Fruit fly (Drosophila melanogaster) whole organism, embryonic: ENCODE measurements around the gene Grip75.
A peak's percentile ranks its signal among the peaks of the same experiment; 100 is the strongest.

Experiments used
- Adf1 ChIP-seq: fragments of 200-800 bp; sonication (Bioruptor generic); IDR thresholded peaks from 2 replicates; pipeline ENCODE4 v1.3.6; 2022; ENCODE audit warnings: missing biosample characterization, missing genetic modification characterization
- Blimp-1 ChIP-seq: fragments of 200-800 bp; sonication (Bioruptor generic); optimal IDR thresholded peaks from 3 replicates; lab custom pipeline; 2018; ENCODE audit warnings: missing biosample characterization, missing genetic modification characterization, mild to moderate bottlenecking, moderate library complexity, missing genetic modification reagents
- BtbVII ChIP-seq: fragments of 200-800 bp; sonication (Bioruptor generic); optimal IDR thresholded peaks from 3 replicates; lab custom pipeline; 2017; ENCODE audit warnings: missing biosample characterization, mild to moderate bottlenecking, missing genetic modification characterization
- Bteb2 ChIP-seq: fragments of 200-800 bp; sonication (Bioruptor generic); optimal IDR thresholded peaks from 2 replicates; lab custom pipeline; 2016; ENCODE audit warnings: missing biosample characterization, missing genetic modification characterization
- CG1233 ChIP-seq: fragments of 200-800 bp; sonication (Bioruptor generic); optimal IDR thresholded peaks from 4 replicates; lab custom pipeline; 2018; ENCODE audit warnings: missing biosample characterization, mild to moderate bottlenecking, missing genetic modification characterization
- CG12769 ChIP-seq: fragments of 200-800 bp; sonication (Bioruptor generic); optimal IDR thresholded peaks from 2 replicates; lab custom pipeline; 2019; ENCODE audit warnings: missing biosample characterization, mild to moderate bottlenecking, missing genetic modification characterization, moderate library complexity
- CG13424 ChIP-seq: fragments of 200-800 bp; sonication (Bioruptor generic); optimal IDR thresholded peaks from 2 replicates; lab custom pipeline; 2019; ENCODE audit warnings: missing biosample characterization, mild to moderate bottlenecking, missing genetic modification characterization, moderate library complexity
- CG14014 ChIP-seq: fragments of 200-800 bp; sonication (Bioruptor generic); IDR thresholded peaks from 2 replicates; pipeline ENCODE4 v1.3.6; 2022; ENCODE audit warnings: missing biosample characterization, missing genetic modification characterization
- CG17186 ChIP-seq: fragments of 200-800 bp; sonication (Bioruptor generic); optimal IDR thresholded peaks from 3 replicates; lab custom pipeline; 2017; ENCODE audit warnings: missing biosample characterization, missing genetic modification reagents, missing genetic modification characterization
- CG18476 ChIP-seq: fragments of 200-800 bp; sonication (Bioruptor generic); optimal IDR thresholded peaks from 2 replicates; lab custom pipeline; 2016; ENCODE audit warnings: missing biosample characterization, mild to moderate bottlenecking, missing genetic modification characterization
- Ets65A ChIP-seq: fragments of 200-800 bp; sonication (Bioruptor generic); peaks from one replicate; lab custom pipeline; 2016; ENCODE audit warnings: missing biosample characterization, missing genetic modification characterization
- Fer2 ChIP-seq: fragments of 200-800 bp; sonication (Bioruptor generic); optimal IDR thresholded peaks from 2 replicates; lab custom pipeline; 2018; ENCODE audit warnings: missing biosample characterization, mild to moderate bottlenecking, missing genetic modification characterization, moderate library complexity
- H2.0 ChIP-seq: fragments of 200-800 bp; sonication (Bioruptor generic); IDR thresholded peaks from 2 replicates; pipeline ENCODE4 v1.3.6; 2022; ENCODE audit warnings: missing biosample characterization, missing genetic modification characterization
- Hr39 ChIP-seq: fragments of >200 bp; optimal IDR thresholded peaks from 2 replicates; lab custom pipeline; 2017
- Hsf ChIP-seq: fragments of 200-800 bp; sonication (Bioruptor generic); optimal IDR thresholded peaks from 3 replicates; lab custom pipeline; 2016; ENCODE audit warnings: missing biosample characterization, missing genetic modification characterization
- Med ChIP-seq: fragments of 200-800 bp; sonication (Bioruptor generic); peaks from one replicate; lab custom pipeline; 2016; ENCODE audit warnings: missing biosample characterization, missing genetic modification characterization, mild to moderate bottlenecking, inconsistent platforms, moderate library complexity
- Mrtf ChIP-seq: fragments of 200-800 bp; sonication (Bioruptor generic); IDR thresholded peaks from 3 replicates; pipeline ENCODE4 v1.3.6; 2022; ENCODE audit warnings: missing biosample characterization, missing genetic modification characterization
- Nf-YB ChIP-seq: fragments of 200-800 bp; sonication (Bioruptor generic); optimal IDR thresholded peaks from 3 replicates; lab custom pipeline; 2019; ENCODE audit warnings: missing biosample characterization, mild to moderate bottlenecking, missing genetic modification characterization, moderate library complexity
- NfI ChIP-seq: fragments of 200-800 bp; sonication (Bioruptor generic); optimal IDR thresholded peaks from 3 replicates; lab custom pipeline; 2018; ENCODE audit warnings: missing biosample characterization, mild to moderate bottlenecking, missing genetic modification characterization, moderate library complexity
- Pdp1 ChIP-seq, 2 experiments: fragments of 200-800 bp; sonication (Bioruptor generic); optimal IDR thresholded peaks; 3 replicates each; lab custom pipeline; 2016; ENCODE audit warnings: missing biosample characterization in 2 of 2, missing genetic modification characterization in 2 of 2, mild to moderate bottlenecking in 1 of 2, moderate library complexity in 1 of 2
- Sox102F ChIP-seq: fragments of 200-800 bp; sonication (Bioruptor generic); optimal IDR thresholded peaks from 2 replicates; lab custom pipeline; 2018; ENCODE audit warnings: missing biosample characterization, mild to moderate bottlenecking, missing genetic modification characterization, moderate library complexity
- Usf ChIP-seq: fragments of 200-800 bp; sonication (Bioruptor generic); optimal IDR thresholded peaks from 2 replicates; lab custom pipeline; 2017; ENCODE audit warnings: missing genotype, missing biosample characterization, missing genetic modification characterization
- abd-A ChIP-seq: fragments of 200-800 bp; sonication (Bioruptor generic); optimal IDR thresholded peaks from 3 replicates; lab custom pipeline; 2019; ENCODE audit warnings: missing biosample characterization, mild to moderate bottlenecking, missing genetic modification characterization, moderate library complexity
- cad ChIP-seq: fragments of >200 bp; optimal IDR thresholded peaks from 2 replicates; lab custom pipeline; 2017; ENCODE audit warnings: missing biosample characterization, missing genetic modification characterization
- cas ChIP-seq: fragments of 200-800 bp; sonication (Bioruptor generic); IDR thresholded peaks from 2 replicates; pipeline ENCODE4 v1.3.6; 2022; ENCODE audit warnings: missing biosample characterization, missing genetic modification characterization
- chinmo ChIP-seq: fragments of 200-800 bp; sonication (Bioruptor generic); IDR thresholded peaks from 4 replicates; pipeline ENCODE4 v1.3.6; 2022; ENCODE audit warnings: missing biosample characterization, missing genetic modification characterization; ENCODE audit not compliant: partially characterized antibody
- ci ChIP-seq: fragments of 200-800 bp; sonication (Bioruptor generic); IDR thresholded peaks from 3 replicates; pipeline ENCODE4 v1.3.6; 2022; ENCODE audit warnings: missing biosample characterization, missing genetic modification characterization
- croc ChIP-seq: fragments of 200-800 bp; sonication (Bioruptor generic); conservative IDR thresholded peaks from 3 replicates; pipeline ENCODE4 v1.3.6; 2022; ENCODE audit warnings: missing biosample characterization, missing genetic modification characterization
- crol ChIP-seq: fragments of 200-800 bp; sonication (Bioruptor generic); IDR thresholded peaks from 2 replicates; pipeline ENCODE4 v1.3.6; 2022; ENCODE audit warnings: missing biosample characterization, missing genetic modification characterization
- cwo ChIP-seq: fragments of 200-800 bp; sonication (Bioruptor generic); optimal IDR thresholded peaks from 3 replicates; lab custom pipeline; 2017; ENCODE audit warnings: missing biosample characterization, missing genetic modification characterization, mild to moderate bottlenecking, moderate library complexity, missing genetic modification reagents
- ftz-f1 ChIP-seq: fragments of 200-800 bp; sonication (Bioruptor generic); optimal IDR thresholded peaks from 2 replicates; lab custom pipeline; 2016; ENCODE audit warnings: missing biosample characterization, missing genetic modification characterization
- gro ChIP-seq: fragments of 200-800 bp; sonication (Bioruptor generic); optimal IDR thresholded peaks from 2 replicates; lab custom pipeline; 2016; ENCODE audit warnings: missing biosample characterization, missing genetic modification characterization
- gt ChIP-seq: fragments of 200-800 bp; sonication (Bioruptor generic); IDR thresholded peaks from 2 replicates; pipeline ENCODE4 v1.3.6; 2022; ENCODE audit warnings: missing biosample characterization, missing genetic modification characterization
- inv ChIP-seq: fragments of 200-800 bp; sonication (Bioruptor generic); IDR thresholded peaks from 2 replicates; pipeline ENCODE4 v1.3.6; 2022; ENCODE audit warnings: missing biosample characterization, missing genetic modification characterization; ENCODE audit not compliant: partially characterized antibody
- ken ChIP-seq: fragments of 200-800 bp; sonication (Bioruptor generic); IDR thresholded peaks from 3 replicates; pipeline ENCODE4 v1.3.6; 2022; ENCODE audit warnings: missing biosample characterization, missing genetic modification characterization
- maf-S ChIP-seq: fragments of 200-800 bp; sonication (Bioruptor generic); optimal IDR thresholded peaks from 2 replicates; lab custom pipeline; 2016; ENCODE audit warnings: missing biosample characterization, missing genetic modification characterization
- pho ChIP-seq: fragments of 200-800 bp; sonication (Bioruptor generic); optimal IDR thresholded peaks from 2 replicates; lab custom pipeline; 2016; ENCODE audit warnings: missing biosample characterization, missing genetic modification characterization
- repo ChIP-seq: fragments of 200-800 bp; sonication (Bioruptor generic); optimal IDR thresholded peaks from 2 replicates; lab custom pipeline; 2016; ENCODE audit warnings: missing biosample characterization, missing genetic modification characterization
- sc ChIP-seq, 3 experiments: fragments of >200 bp in 2 of 3; fragments of 200-800 bp in 1 of 3; sonication (Bioruptor generic) in 1 of 3; optimal IDR thresholded peaks; 2 replicates in 2 of 3; 3 replicates in 1 of 3; lab custom pipeline; 2017; ENCODE audit warnings: mild to moderate bottlenecking in 1 of 3, missing biosample characterization in 1 of 3, missing genetic modification characterization in 1 of 3, missing genetic modification reagents in 1 of 3
- shn ChIP-seq: fragments of 200-800 bp; sonication (Bioruptor generic); optimal IDR thresholded peaks from 3 replicates; lab custom pipeline; 2016; ENCODE audit warnings: missing biosample characterization, missing genetic modification characterization
- sima ChIP-seq: fragments of 200-800 bp; sonication (Bioruptor generic); optimal IDR thresholded peaks from 2 replicates; lab custom pipeline; 2016; ENCODE audit warnings: missing biosample characterization, missing genetic modification characterization
- sr ChIP-seq: fragments of 200-800 bp; sonication (Bioruptor generic); IDR thresholded peaks from 3 replicates; pipeline ENCODE4 v1.3.6; 2022; ENCODE audit warnings: missing biosample characterization, missing genetic modification characterization
- sug ChIP-seq: fragments of 200-800 bp; optimal IDR thresholded peaks from 2 replicates; lab custom pipeline; 2019; ENCODE audit warnings: missing biosample characterization, mild to moderate bottlenecking, missing genetic modification characterization, moderate library complexity
- tll ChIP-seq, 2 experiments: fragments of 200-800 bp in 1 of 2; fragments of >200 bp in 1 of 2; sonication (Bioruptor generic) in 1 of 2; optimal IDR thresholded peaks; 2 replicates each; lab custom pipeline; 2017 to 2019; ENCODE audit warnings: missing biosample characterization in 2 of 2, missing genetic modification characterization in 2 of 2, mild to moderate bottlenecking in 1 of 2, moderate library complexity in 1 of 2
- tna ChIP-seq: fragments of 200-800 bp; sonication (Bioruptor generic); IDR thresholded peaks from 2 replicates; pipeline ENCODE4 v1.3.6; 2022; ENCODE audit warnings: missing biosample characterization, missing genetic modification characterization; ENCODE audit not compliant: partially characterized antibody
- wek ChIP-seq: fragments of 200-800 bp; sonication (Bioruptor generic); optimal IDR thresholded peaks from 3 replicates; lab custom pipeline; 2018; ENCODE audit warnings: missing biosample characterization, mild to moderate bottlenecking, missing genetic modification characterization, moderate library complexity
- zen ChIP-seq: fragments of 200-800 bp; sonication (Bioruptor generic); optimal IDR thresholded peaks from 3 replicates; lab custom pipeline; 2018; ENCODE audit warnings: missing biosample characterization, mild to moderate bottlenecking, missing genetic modification characterization, moderate library complexity
- zfh1 ChIP-seq: fragments of 200-800 bp; sonication (Bioruptor generic); IDR thresholded peaks from 3 replicates; pipeline ENCODE4 v1.3.6; 2022; ENCODE audit warnings: missing biosample characterization, missing genetic modification characterization

The Grip75 gene

DNA sequence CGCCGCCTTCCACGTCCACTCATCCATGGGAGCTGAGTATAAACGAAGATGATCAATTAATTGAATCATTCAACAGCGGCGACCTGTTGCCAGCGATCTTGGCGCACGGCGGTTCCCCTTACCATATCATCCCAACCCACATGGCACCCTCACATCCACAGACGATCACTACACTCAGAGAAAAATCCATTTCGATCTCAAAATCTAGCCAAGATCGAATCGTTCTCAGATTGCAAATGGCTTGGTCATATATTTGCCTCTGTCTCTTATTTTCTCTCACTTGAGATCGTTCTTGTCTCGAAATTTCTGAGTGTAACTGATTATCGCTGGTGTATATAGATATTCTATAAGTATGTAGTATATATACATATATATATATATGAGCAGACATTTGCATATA is 14.7 kb upstream of the Grip75 start (continued):
- TF ChIP-seq pho (GFP tag; lab: Kevin White, UChicago) (peak; percentile 6), H2.0 (GFP tag; lab: Robert Waterston, UW) (peak; percentile 60), sug (peak; percentile 26), Hsf (GFP tag; lab: Kevin White, UChicago) (no peak), ken (GFP tag; lab: Robert Waterston, UW) (peak; percentile 55; the same call in 1 of the 3 replicates), Nf-YB (GFP tag; lab: Kevin White, UChicago) (no peak), shn (GFP tag; lab: Kevin White, UChicago) (no peak), Bteb2 (GFP tag; lab: Kevin White, UChicago) (no peak), Fer2 (tag; lab: Kevin White, UChicago) (peak; percentile 25), wek (GFP tag; lab: Kevin White, UChicago) (no peak)
- TF ChIP-seq, all 482 proteins: peak for 231

DNA sequence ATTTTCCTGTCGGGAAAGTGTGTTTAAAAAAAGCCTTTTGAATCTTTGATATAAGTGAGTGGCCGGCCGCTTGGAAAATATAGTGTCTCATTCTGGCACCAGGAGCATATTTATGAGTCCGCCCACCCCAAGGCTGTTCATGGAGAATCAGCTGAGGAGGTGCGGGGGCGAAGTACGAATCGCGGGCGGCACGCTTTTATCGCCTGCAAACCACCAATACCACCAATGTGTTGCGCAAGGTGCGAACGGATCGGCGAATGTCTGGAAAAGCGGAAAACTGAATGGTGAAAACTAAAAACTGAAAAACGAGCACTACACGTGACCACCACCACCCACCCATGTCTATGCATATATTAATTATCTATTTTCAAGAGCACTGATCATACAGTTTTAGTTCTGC is 14.1 kb upstream of the Grip75 start:
- TF ChIP-seq CG17186 (no peak), Pdp1 (GFP tag; optimal IDR thresholded peaks at IDR 0.05; lab: Kevin White, UChicago) (peak in 1 of 2 experiments; percentile 87), croc (GFP tag; lab: Robert Waterston, UW) (no peak), ftz-f1 (GFP tag; lab: Kevin White, UChicago) (peak; percentile 69), CG12769 (tag; lab: Kevin White, UChicago) (peak; percentile 76), sc (optimal IDR thresholded peaks at IDR 0.05; lab: Kevin White, UChicago) (no peak), sc (GFP tag; optimal IDR thresholded peaks at IDR 0.05; lab: Kevin White, UChicago) (no peak), gt (GFP tag; lab: Robert Waterston, UW) (no peak), cwo (GFP tag; lab: Kevin White, UChicago) (peak; percentile 96), Sox102F (GFP tag; lab: Kevin White, UChicago) (no peak), Hr39 (lab: Kevin White, UChicago) (no peak), maf-S (GFP tag; lab: Kevin White, UChicago) (no peak), inv (GFP tag; lab: Robert Waterston, UW) (no peak), crol (GFP tag; lab: Robert Waterston, UW) (peak; percentile 65; the same call in 1 of the 2 replicates), abd-A (peak; percentile 13), Med (GFP tag; lab: Kevin White, UChicago) (peak; percentile 39), BtbVII (GFP tag; lab: Kevin White, UChicago) (no peak), NfI (GFP tag; lab: Kevin White, UChicago) (no peak), Ets65A (GFP tag; lab: Kevin White, UChicago) (no peak), sr (GFP tag; lab: Robert Waterston, UW) (peak; percentile 98), zfh1 (GFP tag; lab: Robert Waterston, UW) (0 out of 3 replicates have a peak, but pooled peaks have one; percentile 18), chinmo (GFP tag; lab: Robert Waterston, UW) (0 out of 4 replicates have a peak, but pooled peaks have one; percentile 36)

dm6 chr2L:10470211-10470610 is 12.9 kb upstream of the Grip75 start:
- no peak for TF ChIP-seq Blimp-1
- TF ChIP-seq Mrtf (GFP tag; lab: Robert Waterston, UW), result no peak
- TF ChIP-seq Adf1 (GFP tag; lab: Robert Waterston, UW), result no peak
- TF ChIP-seq CG18476, result no peak
- TF ChIP-seq ci (GFP tag; lab: Robert Waterston, UW), result no peak
- no peak for TF ChIP-seq tna
- peak; percentile 13; the same call in 1 of the 2 replicates for TF ChIP-seq CG14014 (GFP tag; lab: Robert Waterston, UW)
- no peak for TF ChIP-seq tll (GFP tag; optimal IDR thresholded peaks at IDR 0.05; lab: Kevin White, UChicago)
- no peak for TF ChIP-seq sima (GFP tag; lab: Kevin White, UChicago)
- TF ChIP-seq Usf (GFP tag; lab: Kevin White, UChicago), result no peak
- TF ChIP-seq CG1233, result no peak
- no peak for TF ChIP-seq repo (GFP tag; lab: Kevin White, UChicago)
- TF ChIP-seq zen, result no peak
- no peak for TF ChIP-seq cas (GFP tag; lab: Robert Waterston, UW)
- TF ChIP-seq cad (GFP tag; lab: Kevin White, UChicago), result no peak
- no peak for TF ChIP-seq gro (GFP tag; lab: Kevin White, UChicago)
- 0 out of 4 replicates have a peak, but pooled peaks have one; percentile 30 for TF ChIP-seq chinmo (GFP tag; lab: Robert Waterston, UW)
- no peak for TF ChIP-seq CG13424 (tag; lab: Kevin White, UChicago)
